Worm (Caenorhabditis elegans) whole organism, L1 larva: Measurements from ENCODE around the gene ncl-1.

Experiments
- Y116A8C.19 ChIP-seq: sonication (generic microtip); optimal IDR thresholded peaks from 2 replicates; lab custom pipeline; 2016; ENCODE audit warnings: missing compliant biosample characterization, missing genetic modification characterization, borderline replicate concordance
- aly-2 ChIP-seq: fragments of 150-350 bp; optimal IDR thresholded peaks from 2 replicates; lab custom pipeline; 2014; ENCODE audit warnings: missing biosample characterization, missing genetic modification characterization
- blmp-1 ChIP-seq: fragments of 150-350 bp; optimal IDR thresholded peaks from 2 replicates; lab custom pipeline; 2014; ENCODE audit warnings: missing biosample characterization, missing genetic modification characterization
- ceh-82 ChIP-seq, 3 experiments: fragments of 150-350 bp in 1 of 3; sonication (generic microtip) in 2 of 3; optimal IDR thresholded peaks; 2 replicates each; lab custom pipeline; 2014 to 2017; ENCODE audit warnings: missing biosample characterization in 3 of 3, missing genetic modification characterization in 3 of 3
- dsc-1 ChIP-seq: sonication (generic microtip); optimal IDR thresholded peaks from 2 replicates; lab custom pipeline; 2016; ENCODE audit warnings: mild to moderate bottlenecking, missing genetic modification characterization, missing compliant biosample characterization
- efl-3 ChIP-seq: fragments of 200-800 bp; sonication (Bioruptor generic); optimal IDR thresholded peaks from 2 replicates; lab custom pipeline; 2018; ENCODE audit warnings: mild to moderate bottlenecking, missing genetic modification characterization, missing compliant biosample characterization
- fkh-8 ChIP-seq: sonication (generic microtip); optimal IDR thresholded peaks from 2 replicates; lab custom pipeline; 2016; ENCODE audit warnings: mild to moderate bottlenecking, missing genetic modification characterization, missing compliant biosample characterization
- fos-1 ChIP-seq: fragments of 150-350 bp; optimal IDR thresholded peaks from 2 replicates; lab custom pipeline; 2014; ENCODE audit warnings: missing biosample characterization, missing genetic modification characterization
- grh-1 ChIP-seq: fragments of 200-800 bp; sonication (Bioruptor generic); IDR thresholded peaks from 2 replicates; pipeline ENCODE4 v1.3.6; 2022; ENCODE audit warnings: missing genetic modification reagents, missing genetic modification characterization, missing compliant biosample characterization
- irx-1 ChIP-seq: sonication (generic microtip); optimal IDR thresholded peaks from 2 replicates; lab custom pipeline; 2016; ENCODE audit warnings: missing genetic modification characterization, missing compliant biosample characterization
- jun-1 ChIP-seq: fragments of 150-350 bp; optimal IDR thresholded peaks from 2 replicates; lab custom pipeline; 2014; ENCODE audit warnings: missing biosample characterization, missing genetic modification reagents, missing genetic modification characterization
- lin-14 ChIP-seq: fragments of 200-800 bp; sonication (Bioruptor generic); optimal IDR thresholded peaks from 2 replicates; lab custom pipeline; 2018; ENCODE audit warnings: mild to moderate bottlenecking, missing genetic modification characterization, moderate library complexity, missing compliant biosample characterization
- lsy-2 ChIP-seq, 2 experiments: fragments of 150-350 bp; optimal IDR thresholded peaks; 2 replicates each; lab custom pipeline; 2014; ENCODE audit warnings: missing biosample characterization in 2 of 2, missing genetic modification characterization in 2 of 2
- mab-9 ChIP-seq: fragments of 200-800 bp; sonication (Bioruptor generic); IDR thresholded peaks from 2 replicates; pipeline ENCODE4 v1.3.6; 2022; ENCODE audit warnings: missing genetic modification reagents, missing genetic modification characterization, missing compliant biosample characterization
- mdl-1 ChIP-seq, 2 experiments: fragments of 150-350 bp; optimal IDR thresholded peaks; 2 replicates each; lab custom pipeline; 2014 to 2017; ENCODE audit warnings: missing biosample characterization in 2 of 2, missing genetic modification characterization in 2 of 2, inconsistent platforms in 1 of 2
- mep-1 ChIP-seq: fragments of 150-350 bp; optimal IDR thresholded peaks from 2 replicates; lab custom pipeline; 2014; ENCODE audit warnings: missing biosample characterization, missing genetic modification characterization
- nhr-19 ChIP-seq: fragments of 200-800 bp; sonication (Bioruptor generic); conservative IDR thresholded peaks from 2 replicates; pipeline ENCODE4 v1.3.6; 2022; ENCODE audit warnings: missing genetic modification characterization, missing compliant biosample characterization
- nhr-28 ChIP-seq: fragments of 150-350 bp; optimal IDR thresholded peaks from 2 replicates; lab custom pipeline; 2014; ENCODE audit warnings: missing biosample characterization, missing genetic modification characterization
- nhr-47 ChIP-seq: sonication (generic microtip); optimal IDR thresholded peaks from 2 replicates; lab custom pipeline; 2016; ENCODE audit warnings: mild to moderate bottlenecking, missing genetic modification characterization, moderate library complexity, missing compliant biosample characterization
- nhr-71 ChIP-seq: sonication (generic microtip); optimal IDR thresholded peaks from 2 replicates; lab custom pipeline; 2016; ENCODE audit warnings: mild to moderate bottlenecking, missing genetic modification characterization, moderate library complexity, missing compliant biosample characterization
- nhr-76 ChIP-seq: sonication (generic microtip); optimal IDR thresholded peaks from 2 replicates; lab custom pipeline; 2017; ENCODE audit warnings: missing biosample characterization, missing genetic modification characterization
- nhr-85 ChIP-seq: sonication (generic microtip); peaks from one replicate; lab custom pipeline; 2016; ENCODE audit warnings: missing genetic modification characterization, inconsistent platforms, missing compliant biosample characterization
- nhr-90 ChIP-seq: sonication (generic microtip); optimal IDR thresholded peaks from 2 replicates; lab custom pipeline; 2016; ENCODE audit warnings: mild to moderate bottlenecking, missing genetic modification characterization, missing compliant biosample characterization; ENCODE audit not compliant: poor library complexity
- pax-3 ChIP-seq: fragments of 200-800 bp; sonication (Bioruptor generic); optimal IDR thresholded peaks from 2 replicates; lab custom pipeline; 2018; ENCODE audit warnings: mild to moderate bottlenecking, missing genetic modification characterization, moderate library complexity, missing compliant biosample characterization
- rnt-1 ChIP-seq: sonication (generic microtip); optimal IDR thresholded peaks from 2 replicates; lab custom pipeline; 2016; ENCODE audit warnings: mild to moderate bottlenecking, missing genetic modification characterization, moderate library complexity, missing compliant biosample characterization
- snpc-4 ChIP-seq: fragments of 150-350 bp; optimal IDR thresholded peaks from 2 replicates; lab custom pipeline; 2014; ENCODE audit warnings: missing biosample characterization, missing genetic modification characterization
- sox-4 ChIP-seq: sonication (generic microtip); optimal IDR thresholded peaks from 2 replicates; lab custom pipeline; 2016; ENCODE audit warnings: missing genetic modification characterization, missing compliant biosample characterization
- swsn-7 ChIP-seq: sonication (generic microtip); optimal IDR thresholded peaks from 2 replicates; lab custom pipeline; 2016; ENCODE audit warnings: missing genetic modification characterization, missing compliant biosample characterization
- tbx-2 ChIP-seq: sonication (generic microtip); optimal IDR thresholded peaks from 2 replicates; lab custom pipeline; 2016; ENCODE audit warnings: missing genetic modification characterization, missing compliant biosample characterization
- tlp-1 ChIP-seq: fragments of 150-350 bp; optimal IDR thresholded peaks from 2 replicates; lab custom pipeline; 2014; ENCODE audit warnings: missing biosample characterization, missing genetic modification characterization
- unc-130 ChIP-seq: fragments of 150-350 bp; optimal IDR thresholded peaks from 2 replicates; lab custom pipeline; 2017; ENCODE audit warnings: missing biosample characterization, missing genetic modification characterization, inconsistent platforms
- unc-30 ChIP-seq: sonication (generic microtip); optimal IDR thresholded peaks from 2 replicates; lab custom pipeline; 2017; ENCODE audit warnings: missing biosample characterization, missing genetic modification characterization
- unc-62 ChIP-seq: fragments of 150-350 bp; optimal IDR thresholded peaks from 2 replicates; lab custom pipeline; 2014; ENCODE audit warnings: missing biosample characterization, missing genetic modification reagents, missing genetic modification characterization
- unc-86 ChIP-seq: sonication (generic microtip); optimal IDR thresholded peaks from 2 replicates; lab custom pipeline; 2016; ENCODE audit warnings: missing genetic modification characterization, missing compliant biosample characterization
- vab-15 ChIP-seq: sonication (generic microtip); optimal IDR thresholded peaks from 2 replicates; lab custom pipeline; 2017; ENCODE audit warnings: missing genotype, mild to moderate bottlenecking, missing genetic modification characterization, missing compliant biosample characterization
- xbp-1 ChIP-seq: sonication (generic microtip); optimal IDR thresholded peaks from 2 replicates; lab custom pipeline; 2016; ENCODE audit warnings: missing genetic modification characterization, missing compliant biosample characterization
- zag-1 ChIP-seq: fragments of 150-350 bp; optimal IDR thresholded peaks from 2 replicates; lab custom pipeline; 2014; ENCODE audit warnings: missing biosample characterization, missing genetic modification characterization
- ztf-11 ChIP-seq, 2 experiments: sonication (generic microtip); optimal IDR thresholded peaks; 2 replicates each; lab custom pipeline; 2016 to 2017; ENCODE audit warnings: missing genetic modification characterization in 2 of 2, missing biosample characterization in 1 of 2, missing compliant biosample characterization in 1 of 2
- ztf-4 ChIP-seq: fragments of 150-350 bp; optimal IDR thresholded peaks from 2 replicates; lab custom pipeline; 2014; ENCODE audit warnings: missing biosample characterization, missing genetic modification characterization

The ncl-1 gene

DNA sequence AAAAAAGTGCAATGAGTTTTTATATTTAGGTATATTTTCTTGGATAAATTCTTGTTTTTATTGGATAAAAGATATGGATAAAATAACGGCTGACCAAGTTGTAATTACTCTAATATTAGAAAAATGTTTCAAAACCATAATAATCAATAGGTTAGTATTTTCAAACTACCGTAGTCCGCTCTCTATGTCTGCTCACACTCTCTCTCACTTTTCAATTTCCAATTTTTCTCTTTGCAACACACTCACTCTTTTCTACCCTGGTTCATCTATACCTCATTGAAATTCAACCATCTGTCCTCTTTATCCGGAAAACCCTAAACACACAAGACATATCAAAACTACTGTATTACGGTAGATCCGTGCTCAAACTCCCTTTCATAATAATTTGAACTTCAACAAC lies 59.8 kb downstream of the ncl-1 start:
- peak in 1 of 2 experiments; percentile 58 for TF ChIP-seq lsy-2 (tag; optimal IDR thresholded peaks at IDR 0.05; lab: Kevin White, UChicago)
- TF ChIP-seq unc-130 (tag; lab: Kevin White, UChicago), result no peak

DNA sequence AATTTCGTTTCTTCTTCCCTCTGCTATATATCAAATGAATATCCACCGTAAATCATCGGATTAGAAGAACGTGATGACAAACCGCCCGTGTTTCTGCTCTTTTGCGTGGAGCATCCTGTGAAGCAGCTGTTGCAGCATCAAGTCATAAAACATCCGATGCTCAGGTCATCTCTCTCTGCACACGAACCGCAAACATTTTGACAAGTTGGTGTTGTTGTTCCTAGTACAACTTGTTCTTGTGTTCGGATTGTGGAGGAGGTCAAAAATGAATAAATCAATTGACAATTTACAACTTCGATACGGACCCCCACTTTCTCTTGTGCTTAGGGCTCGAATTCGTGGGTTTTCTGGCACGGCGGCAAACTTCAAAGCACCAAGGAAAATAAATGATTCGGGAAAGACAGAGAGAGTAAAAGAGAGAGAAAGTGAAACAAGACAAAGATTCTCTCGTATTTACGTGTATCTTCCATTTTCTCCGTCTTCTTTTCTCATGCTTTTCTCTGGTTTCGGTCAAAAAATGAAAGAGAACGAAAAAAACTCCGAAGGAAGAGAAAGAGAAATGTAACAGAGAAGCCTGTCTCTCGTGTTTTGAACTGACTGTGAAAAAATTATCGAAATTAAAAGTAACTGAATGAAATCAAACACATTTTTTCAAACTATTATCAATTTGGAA lies 61.2 kb downstream of the ncl-1 start:
- TF ChIP-seq unc-130 (tag; lab: Kevin White, UChicago) (peak; percentile 10), pax-3 (tag; lab: Kevin White, UChicago) (no peak), dsc-1 (tag; lab: Kevin White, UChicago) (peak; percentile 13), nhr-28 (tag; lab: Kevin White, UChicago) (no peak), vab-15 (no peak), Y116A8C.19 (tag; lab: Kevin White, UChicago) (no peak), zag-1 (tag; lab: Kevin White, UChicago) (no peak), lin-14 (peak; percentile 39), xbp-1 (tag; lab: Kevin White, UChicago) (no peak), lsy-2 (tag; optimal IDR thresholded peaks at IDR 0.05; lab: Kevin White, UChicago) (peak in 1 of 2 experiments; percentile 9), irx-1 (tag; lab: Kevin White, UChicago) (no peak), tlp-1 (tag; lab: Kevin White, UChicago) (no peak), mab-9 (no peak), nhr-76 (tag; lab: Kevin White, UChicago) (no peak), swsn-7 (tag; lab: Kevin White, UChicago) (no peak), ceh-82 (tag; optimal IDR thresholded peaks at IDR 0.05; lab: Kevin White, UChicago) (no peak), nhr-71 (peak; percentile 51), blmp-1 (tag; lab: Kevin White, UChicago) (peak; percentile 57), unc-86 (tag; lab: Kevin White, UChicago) (no peak), tbx-2 (tag; lab: Kevin White, UChicago) (peak; percentile 12), unc-30 (tag; lab: Kevin White, UChicago) (no peak), efl-3 (GFP tag; lab: Kevin White, UChicago) (no peak), aly-2 (tag; lab: Kevin White, UChicago) (no peak), nhr-85 (tag; lab: Kevin White, UChicago) (peak; percentile 67), nhr-47 (tag; lab: Kevin White, UChicago) (no peak), nhr-90 (no peak), rnt-1 (tag; lab: Kevin White, UChicago) (peak; percentile 80), ztf-4 (tag; lab: Kevin White, UChicago) (no peak), mep-1 (tag; lab: Kevin White, UChicago) (no peak)
- TF ChIP-seq, all 84 proteins: peak for 9

DNA sequence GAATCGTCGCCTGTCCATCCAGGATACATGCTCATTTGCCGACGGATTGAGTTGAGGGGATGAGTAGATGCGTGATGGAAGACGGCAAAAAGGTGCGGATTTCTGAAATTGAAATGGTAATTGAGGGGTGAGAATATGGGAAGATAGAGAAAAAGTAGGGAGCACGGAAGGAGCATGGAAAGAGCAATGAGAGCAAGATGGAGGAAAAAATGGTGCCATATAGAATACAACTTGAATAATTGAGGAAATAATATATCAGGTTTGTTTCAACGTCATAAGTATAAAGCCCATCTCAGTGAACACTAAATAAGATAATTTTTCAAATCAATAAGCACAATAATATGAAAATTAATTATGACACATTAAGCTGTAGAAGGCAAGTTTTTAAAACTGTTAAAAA lies 63.8 kb downstream of the ncl-1 start, which contains the start of gene mab-5:
Gene mab-5 (minus strand): TSS at position 101 of the 400 bp plus-strand sequence.
- TF ChIP-seq snpc-4, result no peak
- TF ChIP-seq nhr-90, result no peak
- TF ChIP-seq unc-62 (GFP tag; lab: Kevin White, UChicago), result no peak
- TF ChIP-seq nhr-19 (GFP tag; lab: Robert Waterston, UW), result no peak
- no peak for TF ChIP-seq grh-1 (GFP tag; lab: Robert Waterston, UW)
- TF ChIP-seq ztf-11 (tag; optimal IDR thresholded peaks at IDR 0.05; lab: Kevin White, UChicago), result no peak
- no peak for TF ChIP-seq mdl-1 (tag; optimal IDR thresholded peaks at IDR 0.05; lab: Kevin White, UChicago)
- TF ChIP-seq sox-4 (tag; lab: Kevin White, UChicago), result no peak
- no peak for TF ChIP-seq fkh-8
- TF ChIP-seq unc-30 (tag; lab: Kevin White, UChicago), result no peak
- TF ChIP-seq jun-1 (tag; lab: Kevin White, UChicago), result no peak
- no peak for TF ChIP-seq fos-1 (tag; lab: Kevin White, UChicago)
- TF ChIP-seq, all 84 proteins: peak for 0
